Worm (Caenorhabditis elegans) whole organism, young adult: Measurements from ENCODE around the gene usp-33.

Experiments used
- B0336.3 ChIP-seq: fragments of 200-800 bp; sonication (Bioruptor generic); IDR thresholded peaks from 2 replicates; pipeline ENCODE4 v1.3.6; 2022; ENCODE audit warnings: missing genetic modification characterization, missing compliant biosample characterization
- C06A6.2 ChIP-seq: fragments of 200-800 bp; sonication (Bioruptor generic); conservative IDR thresholded peaks from 2 replicates; pipeline ENCODE4 v1.3.6; 2022; ENCODE audit warnings: missing genetic modification characterization, missing compliant biosample characterization
- F10E7.11 ChIP-seq: sonication (generic microtip); optimal IDR thresholded peaks from 2 replicates; lab custom pipeline; 2017; ENCODE audit warnings: mild to moderate bottlenecking, missing genetic modification characterization, moderate library complexity, missing compliant biosample characterization
- F39B2.1 ChIP-seq: fragments of 200-800 bp; sonication (Bioruptor generic); IDR thresholded peaks from 2 replicates; pipeline ENCODE4 v1.3.6; 2022; ENCODE audit warnings: missing genetic modification reagents, missing genetic modification characterization, missing compliant biosample characterization
- F49E8.2 ChIP-seq: sonication (generic microtip); optimal IDR thresholded peaks from 3 replicates; lab custom pipeline; 2017; ENCODE audit warnings: missing genetic modification characterization, mild to moderate bottlenecking, missing compliant biosample characterization, antibody characterized with exemption, moderate library complexity; ENCODE audit not compliant: insufficient read depth
- F57A8.1 ChIP-seq: fragments of 200-800 bp; sonication (Bioruptor generic); optimal IDR thresholded peaks from 2 replicates; lab custom pipeline; 2018; ENCODE audit warnings: mild to moderate bottlenecking, missing genetic modification characterization, moderate library complexity, missing compliant biosample characterization
- T07F8.4 ChIP-seq: sonication (generic microtip); optimal IDR thresholded peaks from 2 replicates; lab custom pipeline; 2016; ENCODE audit warnings: mild to moderate bottlenecking, missing genetic modification characterization, moderate library complexity, missing compliant biosample characterization
- Y67H2A.10 ChIP-seq: fragments of 200-800 bp; sonication (Bioruptor generic); conservative IDR thresholded peaks from 2 replicates; pipeline ENCODE4 v1.3.6; 2022; ENCODE audit warnings: missing genetic modification reagents, missing genetic modification characterization, missing compliant biosample characterization
- Y79H2A.3 ChIP-seq: fragments of 200-800 bp; sonication (Bioruptor generic); conservative IDR thresholded peaks from 2 replicates; pipeline ENCODE4 v1.3.6; 2022; ENCODE audit warnings: missing genetic modification reagents, missing genetic modification characterization, missing compliant biosample characterization
- ZK185.1 ChIP-seq: sonication (generic microtip); optimal IDR thresholded peaks from 2 replicates; lab custom pipeline; 2016; ENCODE audit warnings: mild to moderate bottlenecking, missing genetic modification characterization, missing compliant biosample characterization; ENCODE audit not compliant: poor library complexity, severe bottlenecking
- akir-1 ChIP-seq: fragments of 200-800 bp; sonication (Bioruptor generic); optimal IDR thresholded peaks from 2 replicates; lab custom pipeline; 2018; ENCODE audit warnings: mild to moderate bottlenecking, missing genetic modification characterization, moderate library complexity, missing compliant biosample characterization
- ama-1 ChIP-seq, 3 experiments: fragments of 150-350 bp in 1 of 3; sonication (generic microtip) in 2 of 3; optimal IDR thresholded peaks; 2 replicates each; lab custom pipeline; 2014 to 2018; ENCODE audit warnings: missing biosample characterization in 2 of 3, missing genetic modification characterization in 2 of 3, missing genetic modification reagents in 2 of 3
- aptf-3 ChIP-seq: fragments of 200-800 bp; sonication (Bioruptor generic); IDR thresholded peaks from 2 replicates; pipeline ENCODE4 v1.3.6; 2022; ENCODE audit warnings: missing genetic modification characterization, missing compliant biosample characterization
- atf-7 ChIP-seq: sonication (generic microtip); optimal IDR thresholded peaks from 2 replicates; lab custom pipeline; 2017; ENCODE audit warnings: mild to moderate bottlenecking, missing genetic modification characterization, missing compliant biosample characterization
- attf-6 ChIP-seq: fragments of 200-800 bp; sonication (Bioruptor generic); IDR thresholded peaks from 2 replicates; pipeline ENCODE4 v1.3.6; 2022; ENCODE audit warnings: missing genetic modification reagents, missing genetic modification characterization, missing compliant biosample characterization
- bed-2 ChIP-seq: fragments of 200-800 bp; sonication (Bioruptor generic); IDR thresholded peaks from 2 replicates; pipeline ENCODE4 v1.3.6; 2022; ENCODE audit warnings: missing genetic modification reagents, missing genetic modification characterization, missing compliant biosample characterization
- ceh-100 ChIP-seq: fragments of 200-800 bp; sonication (Bioruptor generic); IDR thresholded peaks from 2 replicates; pipeline ENCODE4 v1.3.6; 2022; ENCODE audit warnings: missing genetic modification reagents, missing genetic modification characterization, missing compliant biosample characterization
- ceh-27 ChIP-seq: fragments of 200-800 bp; sonication (Bioruptor generic); optimal IDR thresholded peaks from 2 replicates; lab custom pipeline; 2018; ENCODE audit warnings: mild to moderate bottlenecking, missing genetic modification characterization, moderate library complexity, missing compliant biosample characterization
- ceh-58 ChIP-seq: fragments of 200-800 bp; sonication (Bioruptor generic); IDR thresholded peaks from 2 replicates; pipeline ENCODE4 v1.3.6; 2022; ENCODE audit warnings: missing genetic modification characterization, missing compliant biosample characterization
- ceh-79 ChIP-seq: sonication (generic microtip); optimal IDR thresholded peaks from 2 replicates; lab custom pipeline; 2017; ENCODE audit warnings: mild to moderate bottlenecking, missing genetic modification characterization, missing compliant biosample characterization
- ceh-91 ChIP-seq: fragments of 200-800 bp; sonication (Bioruptor generic); IDR thresholded peaks from 2 replicates; pipeline ENCODE4 v1.3.6; 2022; ENCODE audit warnings: missing genetic modification reagents, missing genetic modification characterization, missing compliant biosample characterization
- dpl-1 ChIP-seq: fragments of 150-350 bp; optimal IDR thresholded peaks from 2 replicates; lab custom pipeline; 2014; ENCODE audit warnings: missing biosample characterization, missing genetic modification reagents, missing genetic modification characterization
- egl-44 ChIP-seq: fragments of 200-800 bp; sonication (Bioruptor generic); IDR thresholded peaks from 2 replicates; pipeline ENCODE4 v1.3.6; 2022; ENCODE audit warnings: missing genetic modification reagents, missing genetic modification characterization, missing compliant biosample characterization
- him-1 ChIP-seq: sonication (generic microtip); optimal IDR thresholded peaks from 2 replicates; lab custom pipeline; 2016; ENCODE audit warnings: missing genotype, missing genetic modification reagents, missing genetic modification characterization, missing compliant biosample characterization
- hlh-26 ChIP-seq: fragments of 200-800 bp; sonication (Bioruptor generic); conservative IDR thresholded peaks from 2 replicates; pipeline ENCODE4 v1.3.6; 2022; ENCODE audit warnings: missing genetic modification reagents, missing genetic modification characterization, missing compliant biosample characterization
- hrde-1 ChIP-seq: sonication (generic microtip); optimal IDR thresholded peaks from 2 replicates; lab custom pipeline; 2016; ENCODE audit warnings: missing genetic modification characterization, mild to moderate bottlenecking, missing compliant biosample characterization, moderate library complexity, missing genotype, missing genetic modification reagents, borderline replicate concordance
- lag-1 ChIP-seq: fragments of 200-800 bp; sonication (Bioruptor generic); IDR thresholded peaks from 2 replicates; pipeline ENCODE4 v1.3.6; 2022; ENCODE audit warnings: missing genetic modification reagents, missing genetic modification characterization, missing compliant biosample characterization
- lir-1 ChIP-seq: fragments of 200-800 bp; sonication (Bioruptor generic); conservative IDR thresholded peaks from 2 replicates; pipeline ENCODE4 v1.3.6; 2022; ENCODE audit warnings: missing genetic modification reagents, missing genetic modification characterization, missing compliant biosample characterization
- mxl-1 ChIP-seq: sonication (generic microtip); optimal IDR thresholded peaks from 2 replicates; lab custom pipeline; 2016; ENCODE audit warnings: missing genetic modification characterization, missing compliant biosample characterization
- nfyb-1 ChIP-seq: fragments of 200-800 bp; sonication (Bioruptor generic); IDR thresholded peaks from 2 replicates; pipeline ENCODE4 v1.3.6; 2022; ENCODE audit warnings: missing genetic modification reagents, missing genetic modification characterization, missing compliant biosample characterization
- nhr-120 ChIP-seq: fragments of 200-800 bp; sonication (Bioruptor generic); IDR thresholded peaks from 2 replicates; pipeline ENCODE4 v1.3.6; 2022; ENCODE audit warnings: missing genetic modification characterization, missing compliant biosample characterization
- pbrm-1 ChIP-seq: fragments of 200-800 bp; sonication (Bioruptor generic); IDR thresholded peaks from 2 replicates; pipeline ENCODE4 v1.3.6; 2022; ENCODE audit warnings: missing genetic modification reagents, missing genetic modification characterization, missing compliant biosample characterization
- rpc-1 ChIP-seq, 2 experiments: fragments of 150-350 bp in 1 of 2; sonication (generic microtip) in 1 of 2; optimal IDR thresholded peaks; 2 replicates each; lab custom pipeline; 2014 to 2018; ENCODE audit warnings: missing biosample characterization in 1 of 2, missing genetic modification characterization in 1 of 2, missing genetic modification reagents in 1 of 2, missing genotype in 1 of 2
- snpc-4 ChIP-seq, 5 experiments: fragments of 150-350 bp in 1 of 5; sonication (generic microtip) in 4 of 5; optimal IDR thresholded peaks; 2 replicates each; lab custom pipeline; 2014 to 2018; ENCODE audit warnings: missing genetic modification characterization in 5 of 5, missing biosample characterization in 3 of 5, antibody characterized with exemption in 2 of 5, mild to moderate bottlenecking in 2 of 5, missing compliant biosample characterization in 2 of 5, missing genotype in 2 of 5, moderate library complexity in 2 of 5, missing genetic modification reagents in 1 of 5
- tbx-9 ChIP-seq: sonication (generic microtip); optimal IDR thresholded peaks from 2 replicates; lab custom pipeline; 2016; ENCODE audit warnings: borderline replicate concordance, missing genetic modification characterization, inconsistent platforms, missing compliant biosample characterization
- unc-130 ChIP-seq: sonication (generic microtip); optimal IDR thresholded peaks from 2 replicates; lab custom pipeline; 2016; ENCODE audit warnings: missing genetic modification reagents, missing genetic modification characterization, missing compliant biosample characterization
- unc-62 ChIP-seq: fragments of 150-350 bp; optimal IDR thresholded peaks from 2 replicates; lab custom pipeline; 2014; ENCODE audit warnings: missing biosample characterization, missing genetic modification reagents, missing genetic modification characterization
- zfh-2 ChIP-seq: fragments of 200-800 bp; sonication (Bioruptor generic); conservative IDR thresholded peaks from 2 replicates; pipeline ENCODE4 v1.3.6; 2022; ENCODE audit warnings: missing genetic modification reagents, missing genetic modification characterization, missing compliant biosample characterization
- ztf-25 ChIP-seq: fragments of 200-800 bp; sonication (Bioruptor generic); IDR thresholded peaks from 2 replicates; pipeline ENCODE4 v1.3.6; 2022; ENCODE audit warnings: missing genetic modification reagents, missing genetic modification characterization, missing compliant biosample characterization

usp-33 gene

DNA sequence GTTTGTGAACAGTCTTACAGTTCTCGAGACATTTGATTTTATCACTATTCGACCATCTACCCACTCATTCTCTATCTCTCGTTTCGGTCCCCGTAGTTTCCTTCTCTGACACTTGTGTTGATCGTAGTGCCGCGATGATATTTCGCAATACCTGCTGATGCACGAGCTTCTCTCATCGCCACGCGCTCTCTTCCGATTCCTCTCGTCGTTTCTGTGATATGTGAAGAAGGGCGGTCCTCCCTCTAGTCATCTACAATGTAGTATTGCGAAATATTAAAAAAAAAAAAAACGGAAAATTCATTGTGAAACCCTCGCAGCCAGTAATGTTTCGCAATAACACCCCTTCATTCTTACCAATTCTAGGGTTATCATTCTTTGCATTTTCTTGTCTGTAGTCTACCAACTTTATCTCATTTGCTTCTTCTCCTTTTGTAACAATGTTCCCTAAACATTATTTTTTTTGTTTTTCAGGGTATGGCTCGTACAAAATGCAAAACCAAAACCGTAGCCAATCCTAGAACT is 16.4 kb downstream of the usp-33 start, which contains the start of gene nipi-3 (continued):
- no peak for TF ChIP-seq ceh-79 (tag; lab: Kevin White, UChicago)
- peak; percentile 73 for TF ChIP-seq B0336.3
- no peak for TF ChIP-seq ztf-25 (GFP tag; lab: Robert Waterston, UW)
- TF ChIP-seq F49E8.2 (tag; lab: Kevin White, UChicago), result no peak
- peak; percentile 93 for TF ChIP-seq unc-62 (GFP tag; lab: Kevin White, UChicago)
- TF ChIP-seq snpc-4 (GFP tag; optimal IDR thresholded peaks at IDR 0.05; lab: Kevin White, UChicago), result peak; percentile 18
- peak; percentile 13 to 74 (median 66) for TF ChIP-seq snpc-4 (tag; optimal IDR thresholded peaks at IDR 0.05; lab: Kevin White, UChicago)
- peak; percentile 77; the same call in 1 of the 2 replicates for TF ChIP-seq lir-1 (GFP tag; lab: Robert Waterston, UW)
- TF ChIP-seq rpc-1 (optimal IDR thresholded peaks at IDR 0.05; lab: Kevin White, UChicago), result no peak
- TF ChIP-seq rpc-1 (tag; optimal IDR thresholded peaks at IDR 0.05; lab: Kevin White, UChicago), result no peak
- peak; percentile 94 for TF ChIP-seq zfh-2 (GFP tag; lab: Robert Waterston, UW)
- TF ChIP-seq ceh-100 (GFP tag; lab: Robert Waterston, UW), result peak; percentile 17; the same call in 1 of the 2 replicates
- TF ChIP-seq bed-2 (GFP tag; lab: Robert Waterston, UW), result no peak
- peak; percentile 87 for TF ChIP-seq C06A6.2
- TF ChIP-seq T07F8.4 (tag; lab: Kevin White, UChicago), result no peak
- no peak for TF ChIP-seq unc-130 (GFP tag; lab: Kevin White, UChicago)
- TF ChIP-seq aptf-3, result no peak
- TF ChIP-seq ceh-27 (GFP tag; lab: Kevin White, UChicago), result peak; percentile 86
- peak; percentile 81 for TF ChIP-seq egl-44 (GFP tag; lab: Robert Waterston, UW)
- peak; percentile 92 for TF ChIP-seq atf-7 (tag; lab: Kevin White, UChicago)
- no peak for TF ChIP-seq akir-1 (GFP tag; lab: Kevin White, UChicago)
- TF ChIP-seq tbx-9, result no peak
- TF ChIP-seq dpl-1 (GFP tag; lab: Kevin White, UChicago), result no peak
- peak; percentile 92 for TF ChIP-seq nfyb-1 (GFP tag; lab: Robert Waterston, UW)
- TF ChIP-seq F10E7.11 (tag; lab: Kevin White, UChicago), result no peak
- no peak for TF ChIP-seq mxl-1 (tag; lab: Kevin White, UChicago)
- TF ChIP-seq F39B2.1, result no peak
- TF ChIP-seq him-1 (tag; lab: Kevin White, UChicago), result no peak
- TF ChIP-seq ama-1 (optimal IDR thresholded peaks at IDR 0.05; lab: Kevin White, UChicago), result no peak
- no peak for TF ChIP-seq ama-1 (GFP tag; optimal IDR thresholded peaks at IDR 0.05; lab: Kevin White, UChicago)
- 0 out of 2 replicates have a peak, but pooled peaks have one; percentile 17 for TF ChIP-seq Y67H2A.10 (GFP tag; lab: Robert Waterston, UW)
- no peak for TF ChIP-seq nhr-120 (GFP tag; lab: Robert Waterston, UW)
- no peak for TF ChIP-seq F57A8.1
- no peak for TF ChIP-seq attf-6 (GFP tag; lab: Robert Waterston, UW)
- TF ChIP-seq pbrm-1 (GFP tag; lab: Robert Waterston, UW), result peak; percentile 90
- no peak for TF ChIP-seq ceh-58 (GFP tag; lab: Robert Waterston, UW)
- no peak for TF ChIP-seq hlh-26 (GFP tag; lab: Robert Waterston, UW)
- no peak for TF ChIP-seq Y79H2A.3 (GFP tag; lab: Robert Waterston, UW)
- TF ChIP-seq ZK185.1 (tag; lab: Kevin White, UChicago), result peak; percentile 84
- no peak for TF ChIP-seq lag-1 (GFP tag; lab: Robert Waterston, UW)
- no peak for TF ChIP-seq hrde-1
- no peak for TF ChIP-seq ceh-91 (GFP tag; lab: Robert Waterston, UW)
